Fruit fly (Drosophila melanogaster) whole organism, embryonic: ENCODE measurements around the gene CG3777.

Experiments
- CG12391 ChIP-seq: fragments of 200-800 bp; sonication (Bioruptor generic); optimal IDR thresholded peaks from 3 replicates; lab custom pipeline; 2018; ENCODE audit warnings: missing biosample characterization, mild to moderate bottlenecking, missing genetic modification characterization, moderate library complexity
- CG13424 ChIP-seq: fragments of 200-800 bp; sonication (Bioruptor generic); optimal IDR thresholded peaks from 2 replicates; lab custom pipeline; 2019; ENCODE audit warnings: missing biosample characterization, mild to moderate bottlenecking, missing genetic modification characterization, moderate library complexity
- CG17612 ChIP-seq: fragments of 200-800 bp; sonication (Bioruptor generic); IDR thresholded peaks from 2 replicates; pipeline ENCODE4 v1.3.6; 2022; ENCODE audit warnings: missing biosample characterization, missing genetic modification characterization
- CG6813 ChIP-seq: fragments of 200-800 bp; sonication (Bioruptor generic); optimal IDR thresholded peaks from 2 replicates; lab custom pipeline; 2017; ENCODE audit warnings: missing biosample characterization, missing genetic modification characterization, mild to moderate bottlenecking, moderate library complexity, missing genetic modification reagents
- Gug ChIP-seq: fragments of 200-800 bp; sonication (Bioruptor generic); IDR thresholded peaks from 4 replicates; pipeline ENCODE4 v1.3.6; 2022; ENCODE audit warnings: missing biosample characterization, missing genetic modification characterization
- nau ChIP-seq: fragments of 200-800 bp; sonication (Bioruptor generic); optimal IDR thresholded peaks from 3 replicates; lab custom pipeline; 2017; ENCODE audit warnings: missing biosample characterization, mild to moderate bottlenecking, missing genetic modification characterization, missing genetic modification reagents
- row ChIP-seq: fragments of 200-800 bp; sonication (Bioruptor generic); IDR thresholded peaks from 3 replicates; pipeline ENCODE4 v1.3.6; 2022; ENCODE audit warnings: missing biosample characterization, missing genetic modification characterization
- sna ChIP-seq: fragments of 200-800 bp; sonication (Bioruptor generic); IDR thresholded peaks from 2 replicates; pipeline ENCODE4 v1.3.6; 2022; ENCODE audit warnings: missing biosample characterization, missing genetic modification characterization; ENCODE audit not compliant: partially characterized antibody
- sob ChIP-seq: fragments of 200-800 bp; sonication (Bioruptor generic); IDR thresholded peaks from 2 replicates; pipeline ENCODE4 v1.3.6; 2022; ENCODE audit warnings: missing biosample characterization, missing genetic modification characterization
- tna ChIP-seq: fragments of 200-800 bp; sonication (Bioruptor generic); IDR thresholded peaks from 2 replicates; pipeline ENCODE4 v1.3.6; 2022; ENCODE audit warnings: missing biosample characterization, missing genetic modification characterization; ENCODE audit not compliant: partially characterized antibody
- zf30C ChIP-seq: fragments of 200-800 bp; sonication (Bioruptor generic); optimal IDR thresholded peaks from 3 replicates; lab custom pipeline; 2018; ENCODE audit warnings: missing biosample characterization, mild to moderate bottlenecking, missing genetic modification characterization

DNA sequence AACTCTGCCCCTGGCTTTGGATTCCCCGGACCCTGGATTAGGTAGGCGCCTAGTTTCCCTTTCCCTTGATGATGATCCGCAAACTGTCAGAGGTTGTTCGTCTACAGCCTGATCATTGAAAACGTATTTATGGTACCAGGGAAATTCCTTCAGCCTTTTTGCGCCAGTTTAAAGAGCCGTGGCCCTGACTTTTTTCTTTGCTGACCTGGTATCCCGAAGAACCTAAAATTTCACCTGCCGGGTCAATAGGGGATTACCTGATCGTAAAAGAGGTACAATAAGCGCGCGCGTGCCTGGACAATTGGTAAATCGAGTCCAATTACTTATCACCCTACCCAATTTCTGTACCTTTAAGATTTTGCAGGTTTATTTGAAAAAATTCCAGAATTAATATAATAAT lies 120.2 kb downstream of the CG3777 start:
- TF ChIP-seq CG6813 (GFP tag; lab: Kevin White, UChicago) (no peak), nau (GFP tag; lab: Kevin White, UChicago) (no peak), CG13424 (tag; lab: Kevin White, UChicago) (no peak), sna (GFP tag; lab: Robert Waterston, UW) (no peak), CG17612 (GFP tag; lab: Robert Waterston, UW) (no peak), sob (no peak), row (no peak), CG12391 (tag; lab: Kevin White, UChicago) (no peak), zf30C (GFP tag; lab: Kevin White, UChicago) (no peak), Gug (GFP tag; lab: Robert Waterston, UW) (no peak), tna (GFP tag; lab: Robert Waterston, UW) (no peak)
